Fruit fly (Drosophila melanogaster): ENCODE measurements around the gene nrv1.

DNA sequence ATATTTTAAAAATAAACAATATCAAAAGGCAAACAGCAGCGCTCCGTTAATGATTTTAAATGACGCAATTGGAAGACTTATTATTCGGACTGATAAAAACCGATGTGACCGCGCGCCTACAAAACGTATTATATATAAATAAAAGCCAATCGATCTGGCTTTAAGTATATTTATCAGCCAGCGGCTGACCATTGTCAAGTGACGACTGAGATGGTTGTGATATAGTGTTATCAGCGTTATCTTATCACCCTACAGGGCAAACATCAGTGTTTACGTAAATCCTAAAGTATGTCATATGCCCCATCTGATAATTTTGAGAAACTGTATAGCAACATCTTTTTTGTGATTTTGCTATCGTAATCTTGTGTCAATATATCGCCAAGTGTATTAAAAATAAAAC, 2.7 kb upstream of the nrv1 start:
- no peak for TF ChIP-seq stwl (tag; optimal IDR thresholded peaks at IDR 0.05)
- no peak for TF ChIP-seq CG11398 (GFP tag; optimal IDR thresholded peaks at IDR 0.05)
- no peak for TF ChIP-seq Dad (GFP tag; optimal IDR thresholded peaks at IDR 0.05)
- peak in 1 of 2 experiments; percentile 85 for TF ChIP-seq Pdp1 (GFP tag; optimal IDR thresholded peaks at IDR 0.05)
- no peak for TF ChIP-seq Scr (GFP tag; IDR thresholded peaks at IDR 0.05; ENCODE audit: partially characterized antibody)
- TF ChIP-seq gsb (GFP tag; IDR thresholded peaks at IDR 0.05) = no peak
